Worm (Caenorhabditis elegans): ENCODE data around the gene W03C9.5.
A peak's percentile ranks its signal among the peaks of the same experiment; 100 is the strongest.

W03C9.5 gene

ce11 chrII:11979449-11980095 lies 12.2 kb upstream of the W03C9.5 start, which contains the start of the genes ash-2 and Y17G7B.20:
ash-2 (plus strand) TSS chrII:11979838.
Y17G7B.20 (minus strand) TSS chrII:11979844.
- TF ChIP-seq nhr-23 (tag; optimal IDR thresholded peaks at IDR 0.05) (no peak), unc-62 (GFP tag; optimal IDR thresholded peaks at IDR 0.05) (no peak), zag-1 (tag; optimal IDR thresholded peaks at IDR 0.05) (peak; percentile 44), nhr-25 (tag; optimal IDR thresholded peaks at IDR 0.05) (no peak), nhr-11 (tag; optimal IDR thresholded peaks at IDR 0.05) (no peak), nhr-21 (tag; optimal IDR thresholded peaks at IDR 0.05) (no peak), sma-3 (GFP tag; optimal IDR thresholded peaks at IDR 0.05) (no peak), mdl-1 (tag; optimal IDR thresholded peaks at IDR 0.05) (no peak), ama-1 (optimal IDR thresholded peaks at IDR 0.05) (peak; percentile 64), ceh-16 (tag; optimal IDR thresholded peaks at IDR 0.05) (no peak), unc-55 (GFP tag; optimal IDR thresholded peaks at IDR 0.05) (peak; percentile 23), alr-1 (tag; optimal IDR thresholded peaks at IDR 0.05) (no peak), nhr-10 (tag; optimal IDR thresholded peaks at IDR 0.05) (no peak), R02D3.7 (tag; optimal IDR thresholded peaks at IDR 0.05) (no peak), nhr-12 (tag; optimal IDR thresholded peaks at IDR 0.05) (no peak), nhr-237 (tag; optimal IDR thresholded peaks at IDR 0.05) (no peak), sma-9 (GFP tag; optimal IDR thresholded peaks at IDR 0.05) (no peak), sma-9 (tag; optimal IDR thresholded peaks at IDR 0.05) (no peak), lin-39 (tag; optimal IDR thresholded peaks at IDR 0.05) (no peak), ceh-82 (tag; optimal IDR thresholded peaks at IDR 0.05) (no peak), egl-27 (tag; optimal IDR thresholded peaks at IDR 0.05) (no peak), aly-2 (tag; optimal IDR thresholded peaks at IDR 0.05) (no peak), lin-11 (tag; optimal IDR thresholded peaks at IDR 0.05) (no peak), lsy-2 (tag; optimal IDR thresholded peaks at IDR 0.05) (peak in 1 of 2 experiments; percentile 23), ztf-1 (GFP tag; conservative IDR thresholded peaks at IDR 0.05) (no peak), gmeb-1 (tag; optimal IDR thresholded peaks at IDR 0.05) (no peak), ztf-4 (tag; optimal IDR thresholded peaks at IDR 0.05) (no peak), F13H6.1 (tag; optimal IDR thresholded peaks at IDR 0.05) (no peak), C34F6.9 (tag; optimal IDR thresholded peaks at IDR 0.05) (peak; percentile 77), skn-1 (tag; optimal IDR thresholded peaks at IDR 0.05) (no peak), elt-3 (tag; optimal IDR thresholded peaks at IDR 0.05) (no peak), Y55F3AM.14 (GFP tag; optimal IDR thresholded peaks at IDR 0.05) (no peak), nhr-6 (tag; optimal IDR thresholded peaks at IDR 0.05) (no peak), unc-39 (tag; optimal IDR thresholded peaks at IDR 0.05) (no peak), snpc-4 (tag; optimal IDR thresholded peaks at IDR 0.05) (no peak), peb-1 (tag; optimal IDR thresholded peaks at IDR 0.05) (no peak), crh-2 (tag; optimal IDR thresholded peaks at IDR 0.05) (no peak), nhr-129 (tag; optimal IDR thresholded peaks at IDR 0.05) (no peak), ztf-11 (tag; optimal IDR thresholded peaks at IDR 0.05) (no peak), mbf-1 (tag; optimal IDR thresholded peaks at IDR 0.05) (no peak), sem-4 (tag; optimal IDR thresholded peaks at IDR 0.05) (no peak)

DNA sequence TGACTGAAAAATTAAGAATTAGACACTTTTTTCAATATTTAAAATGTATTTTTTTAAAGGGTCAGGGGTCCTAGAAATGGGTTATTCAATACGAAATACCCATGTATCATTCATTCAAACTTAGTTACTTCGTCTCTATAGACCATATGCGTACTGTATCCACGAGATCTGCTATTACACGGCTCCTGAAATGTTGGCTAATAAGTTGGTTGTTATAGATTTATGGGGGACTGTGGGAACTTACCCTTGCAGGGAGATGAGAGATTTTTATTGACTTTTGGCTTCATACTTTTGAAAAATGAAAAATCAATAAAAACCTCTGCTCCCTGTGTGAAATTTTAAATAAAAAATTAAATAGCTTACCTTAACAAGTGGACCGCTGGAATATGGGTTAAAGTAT lies 11.6 kb upstream of the W03C9.5 start:
- TF ChIP-seq lin-11 (tag; optimal IDR thresholded peaks at IDR 0.05) (no peak), nhr-237 (tag; optimal IDR thresholded peaks at IDR 0.05) (no peak), egl-27 (tag; optimal IDR thresholded peaks at IDR 0.05) (no peak), fos-1 (tag; optimal IDR thresholded peaks at IDR 0.05) (no peak)

DNA sequence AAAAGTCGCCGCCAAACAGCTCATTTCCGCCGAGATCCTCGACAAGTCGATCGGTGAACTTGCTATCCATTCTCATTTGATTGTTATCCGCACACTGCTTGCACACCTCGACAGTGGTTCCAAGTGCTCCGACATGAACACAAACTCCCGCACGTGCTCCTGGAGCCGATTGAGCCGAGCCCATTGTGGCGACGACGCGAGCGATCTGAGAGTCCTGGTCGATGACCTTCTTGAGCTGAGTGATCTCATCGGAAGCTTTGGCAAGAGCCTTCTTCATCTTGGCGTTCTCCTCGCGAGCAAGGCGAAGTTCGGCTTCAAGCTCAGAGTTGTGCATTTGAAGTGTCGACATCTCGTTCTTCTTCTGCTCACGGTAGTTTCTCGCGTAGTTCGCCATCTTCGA lies 11.1 kb upstream of the W03C9.5 start:
- TF ChIP-seq peb-1 (tag; optimal IDR thresholded peaks at IDR 0.05) = no peak
- TF ChIP-seq nhr-21 (tag; optimal IDR thresholded peaks at IDR 0.05) = no peak

Data from whole organism, L2 larva.